Worm (Caenorhabditis elegans) whole organism, midembryonic: ENCODE results near the gene ugt-42.

Experiments used
- flt-1 ChIP-seq: fragments of 200-800 bp; sonication (Bioruptor generic); IDR thresholded peaks from 2 replicates; pipeline ENCODE4 v1.3.6; 2022; ENCODE audit warnings: missing genetic modification characterization, missing compliant biosample characterization
- tab-1 ChIP-seq: fragments of 200-800 bp; sonication (Bioruptor generic); IDR thresholded peaks from 2 replicates; pipeline ENCODE4 v1.3.6; 2022; ENCODE audit warnings: missing genetic modification characterization, missing compliant biosample characterization

- no peak for TF ChIP-seq tab-1 (GFP tag; lab: Robert Waterston, UW)
- no peak for TF ChIP-seq flt-1 (GFP tag; lab: Robert Waterston, UW)
Observed at ce11 chrV:695914-696313, 48.9 kb downstream of the ugt-42 start, which contains the start of gene srj-52.
